Fruit fly (Drosophila melanogaster): ENCODE measurements around the gene CG33203.

- TF ChIP-seq CG34367 (tag; optimal IDR thresholded peaks at IDR 0.05) (no peak), Ets98B (GFP tag; IDR thresholded peaks at IDR 0.05) (no peak), EcR (GFP tag; optimal IDR thresholded peaks at IDR 0.05) (no peak), fd96Ca (GFP tag; IDR thresholded peaks at IDR 0.05) (no peak), rn (GFP tag; IDR thresholded peaks at IDR 0.05) (no peak), CG9948 (tag; optimal IDR thresholded peaks at IDR 0.05) (no peak), CG8301 (tag; optimal IDR thresholded peaks at IDR 0.05) (no peak), CG12605 (GFP tag; IDR thresholded peaks at IDR 0.05) (no peak)
These were observed 14.9 kb downstream of the CG33203 start, which contains the start of gene Nepl17 for dm6 chr3R:28872605-28873004.

All from whole organism, pupa.